Fruit fly (Drosophila melanogaster): ENCODE data around the gene sl.

sl gene

dm6 chrX:16313078-16313875, 36.8 kb upstream of the sl start, which contains the start of the genes CG9915 and SWIP (continued):
- peak; percentile 70 for TF ChIP-seq CG16813 (GFP tag; IDR thresholded peaks at IDR 0.05; ENCODE audit: partially characterized antibody)
- TF ChIP-seq CoRest (tag; optimal IDR thresholded peaks at IDR 0.05), result peak; percentile 41
- peak; percentile 51 for TF ChIP-seq dmrt11E (tag; optimal IDR thresholded peaks at IDR 0.05)
- peak; percentile 2 for TF ChIP-seq gro (GFP tag; optimal IDR thresholded peaks at IDR 0.05)
- peak; percentile 81 for TF ChIP-seq mld (GFP tag; IDR thresholded peaks at IDR 0.05; ENCODE audit: partially characterized antibody)
- TF ChIP-seq Opbp (GFP tag; IDR thresholded peaks at IDR 0.05; ENCODE audit: partially characterized antibody), result peak; percentile 79; the same call in 2 of the 3 replicates
- peak; percentile 100 for TF ChIP-seq CG18764 (GFP tag; optimal IDR thresholded peaks at IDR 0.05)
- TF ChIP-seq CG12391 (tag; optimal IDR thresholded peaks at IDR 0.05), result peak; percentile 50
- peak; percentile 60; the same call in 1 of the 2 replicates for TF ChIP-seq amos (GFP tag; IDR thresholded peaks at IDR 0.05; ENCODE audit: partially characterized antibody)
- TF ChIP-seq CG3847 (GFP tag; IDR thresholded peaks at IDR 0.05), result peak; percentile 24; the same call in 1 of the 2 replicates
- peak; percentile 19 for TF ChIP-seq CG15514 (GFP tag; optimal IDR thresholded peaks at IDR 0.05)
- peak; percentile 97 for TF ChIP-seq pfk (GFP tag; optimal IDR thresholded peaks at IDR 0.05)
- peak; percentile 68 for TF ChIP-seq Med (GFP tag)
- 0 out of 2 replicates have a peak, but pooled peaks have one; percentile 14 for TF ChIP-seq CG31441 (GFP tag; IDR thresholded peaks at IDR 0.05)
- peak; percentile 16 for TF ChIP-seq Nf-YC (tag; optimal IDR thresholded peaks at IDR 0.05)
- TF ChIP-seq Ssrp (tag; optimal IDR thresholded peaks at IDR 0.05), result peak; percentile 7
- TF ChIP-seq Tbp (GFP tag; optimal IDR thresholded peaks at IDR 0.05), result no peak
- peak; percentile 15 for TF ChIP-seq CG7786 (GFP tag; optimal IDR thresholded peaks at IDR 0.05)
- peak; percentile 16 for TF ChIP-seq CG10267 (tag; optimal IDR thresholded peaks at IDR 0.05)
- peak; percentile 76 for TF ChIP-seq CG2116 (GFP tag; optimal IDR thresholded peaks at IDR 0.05)
- TF ChIP-seq CG18619 (GFP tag; optimal IDR thresholded peaks at IDR 0.05), result peak; percentile 12
- TF ChIP-seq Deaf1 (tag; optimal IDR thresholded peaks at IDR 0.05), result peak; percentile 41
- TF ChIP-seq CG17361 (GFP tag; IDR thresholded peaks at IDR 0.05), result peak; percentile 46; the same call in 1 of the 3 replicates
- TF ChIP-seq CG18262 (tag; optimal IDR thresholded peaks at IDR 0.05), result peak; percentile 34
- TF ChIP-seq Meics (GFP tag; optimal IDR thresholded peaks at IDR 0.05), result peak; percentile 25
- no peak for TF ChIP-seq maf-S (GFP tag; optimal IDR thresholded peaks at IDR 0.05)
- no peak for TF ChIP-seq ham (GFP tag; IDR thresholded peaks at IDR 0.05)
- peak; percentile 27; the same call in 1 of the 2 replicates for TF ChIP-seq MBD-R2 (GFP tag; IDR thresholded peaks at IDR 0.05)
- peak; percentile 84 for TF ChIP-seq CG7963 (GFP tag; IDR thresholded peaks at IDR 0.05; ENCODE audit: partially characterized antibody)
- peak; percentile 23 for TF ChIP-seq CG17829 (tag; optimal IDR thresholded peaks at IDR 0.05)
- TF ChIP-seq ci (GFP tag; IDR thresholded peaks at IDR 0.05), result 0 out of 3 replicates have a peak, but pooled peaks have one; percentile 25
- TF ChIP-seq CG43689 (GFP tag; IDR thresholded peaks at IDR 0.05), result no peak
- 0 out of 3 replicates have a peak, but pooled peaks have one; percentile 36 for TF ChIP-seq zen2 (GFP tag; IDR thresholded peaks at IDR 0.05; ENCODE audit: partially characterized antibody)
- TF ChIP-seq CG8924 (tag; optimal IDR thresholded peaks at IDR 0.05), result peak; percentile 33
- TF ChIP-seq ken (GFP tag; IDR thresholded peaks at IDR 0.05), result 0 out of 3 replicates have a peak, but pooled peaks have one; percentile 14
- TF ChIP-seq zen (tag; optimal IDR thresholded peaks at IDR 0.05), result peak; percentile 31
- TF ChIP-seq CG7928 (GFP tag; optimal IDR thresholded peaks at IDR 0.05), result no peak
- peak; percentile 12; the same call in 1 of the 3 replicates for TF ChIP-seq knrl (GFP tag; IDR thresholded peaks at IDR 0.05; ENCODE audit: partially characterized antibody)
- TF ChIP-seq CG30020 (tag; optimal IDR thresholded peaks at IDR 0.05), result peak; percentile 95
- no peak for TF ChIP-seq pum (GFP tag; optimal IDR thresholded peaks at IDR 0.05)
- no peak for TF ChIP-seq disco-r (GFP tag; optimal IDR thresholded peaks at IDR 0.05)
- peak; percentile 39 for TF ChIP-seq CG13775 (GFP tag; optimal IDR thresholded peaks at IDR 0.05)
- peak; percentile 73 for TF ChIP-seq Bgb (GFP tag; IDR thresholded peaks at IDR 0.05; ENCODE audit: partially characterized antibody)
- no peak for TF ChIP-seq CG18599 (GFP tag; optimal IDR thresholded peaks at IDR 0.05)
- no peak for TF ChIP-seq p53 (GFP tag; optimal IDR thresholded peaks at IDR 0.05)
- TF ChIP-seq CG9437 (GFP tag; optimal IDR thresholded peaks at IDR 0.05), result peak; percentile 4
- TF ChIP-seq CG9876 (GFP tag; optimal IDR thresholded peaks at IDR 0.05), result no peak

Measured in whole organism, embryonic.